Fruit fly (Drosophila melanogaster) whole organism, embryonic: Measurements from ENCODE around the gene CG42232.
A peak's percentile ranks its signal among the peaks of the same experiment; 100 is the strongest.

ENCODE experiments used
- ATbp ChIP-seq: fragments of 200-800 bp; sonication (Bioruptor generic); optimal IDR thresholded peaks from 2 replicates; lab custom pipeline; 2017; ENCODE audit warnings: missing biosample characterization, mild to moderate bottlenecking, missing genetic modification characterization, missing genetic modification reagents
- BEAF-32 ChIP-seq: fragments of 200-800 bp; sonication (Bioruptor generic); optimal IDR thresholded peaks from 3 replicates; lab custom pipeline; 2017; ENCODE audit warnings: missing biosample characterization, missing genetic modification characterization, mild to moderate bottlenecking, moderate library complexity, missing genetic modification reagents
- CG1024 ChIP-seq: fragments of 200-800 bp; sonication (Bioruptor generic); IDR thresholded peaks from 2 replicates; pipeline ENCODE4 v1.3.6; 2022; ENCODE audit warnings: missing biosample characterization, missing genetic modification characterization
- CG11093 ChIP-seq: fragments of 200-800 bp; sonication (Bioruptor generic); IDR thresholded peaks from 3 replicates; pipeline ENCODE4 v1.3.6; 2022; ENCODE audit warnings: missing biosample characterization, missing genetic modification characterization
- CG13624 ChIP-seq: fragments of 200-800 bp; sonication (Bioruptor generic); optimal IDR thresholded peaks from 2 replicates; lab custom pipeline; 2016; ENCODE audit warnings: missing biosample characterization, missing genetic modification characterization
- CG13894 ChIP-seq: fragments of 200-800 bp; sonication (Bioruptor generic); optimal IDR thresholded peaks from 3 replicates; lab custom pipeline; 2018; ENCODE audit warnings: missing biosample characterization, mild to moderate bottlenecking, missing genetic modification characterization, moderate library complexity
- CG14965 ChIP-seq: fragments of 200-800 bp; sonication (Bioruptor generic); optimal IDR thresholded peaks from 2 replicates; lab custom pipeline; 2016; ENCODE audit warnings: missing biosample characterization, missing genetic modification characterization, borderline replicate concordance
- CG15073 ChIP-seq: fragments of 200-800 bp; sonication (Bioruptor generic); optimal IDR thresholded peaks from 2 replicates; lab custom pipeline; 2016; ENCODE audit warnings: missing biosample characterization, missing genetic modification characterization
- CG1647 ChIP-seq: fragments of 200-800 bp; sonication (Bioruptor generic); optimal IDR thresholded peaks from 3 replicates; lab custom pipeline; 2016; ENCODE audit warnings: missing biosample characterization, missing genetic modification characterization
- CG16863 ChIP-seq: fragments of 200-800 bp; sonication (Bioruptor generic); optimal IDR thresholded peaks from 3 replicates; lab custom pipeline; 2016; ENCODE audit warnings: missing biosample characterization, missing genetic modification characterization
- CG17829 ChIP-seq: fragments of 200-800 bp; optimal IDR thresholded peaks from 2 replicates; lab custom pipeline; 2019; ENCODE audit warnings: missing biosample characterization, mild to moderate bottlenecking, missing genetic modification characterization, moderate library complexity
- CG3163 ChIP-seq: fragments of 200-800 bp; sonication (Bioruptor generic); optimal IDR thresholded peaks from 3 replicates; lab custom pipeline; 2016; ENCODE audit warnings: missing biosample characterization, missing genetic modification characterization
- CG4282 ChIP-seq: fragments of 200-800 bp; sonication (Bioruptor generic); optimal IDR thresholded peaks from 2 replicates; lab custom pipeline; 2016; ENCODE audit warnings: missing biosample characterization, missing genetic modification characterization
- CG4360 ChIP-seq: fragments of 200-800 bp; sonication (Bioruptor generic); IDR thresholded peaks from 2 replicates; pipeline ENCODE4 v1.3.6; 2022; ENCODE audit warnings: missing biosample characterization, missing genetic modification characterization
- CG7745 ChIP-seq: fragments of 200-800 bp; sonication (Bioruptor generic); optimal IDR thresholded peaks from 2 replicates; lab custom pipeline; 2018; ENCODE audit warnings: missing biosample characterization, mild to moderate bottlenecking, missing genetic modification characterization, moderate library complexity
- CG7928 ChIP-seq: fragments of 200-800 bp; sonication (Bioruptor generic); optimal IDR thresholded peaks from 2 replicates; lab custom pipeline; 2017; ENCODE audit warnings: missing biosample characterization, mild to moderate bottlenecking, missing genetic modification characterization
- CG8388 ChIP-seq: fragments of 200-800 bp; sonication (Bioruptor generic); optimal IDR thresholded peaks from 2 replicates; lab custom pipeline; 2019; ENCODE audit warnings: missing biosample characterization, mild to moderate bottlenecking, missing genetic modification characterization, moderate library complexity
- CG8944 ChIP-seq: fragments of 200-800 bp; sonication (Bioruptor generic); optimal IDR thresholded peaks from 3 replicates; lab custom pipeline; 2016; ENCODE audit warnings: missing biosample characterization, missing genetic modification characterization
- CG9932 ChIP-seq: fragments of 200-800 bp; sonication (Bioruptor generic); IDR thresholded peaks from 2 replicates; pipeline ENCODE4 v1.3.6; 2022; ENCODE audit warnings: missing biosample characterization, missing genetic modification characterization
- Deaf1 ChIP-seq: fragments of 200-800 bp; optimal IDR thresholded peaks from 3 replicates; lab custom pipeline; 2019; ENCODE audit warnings: missing biosample characterization, mild to moderate bottlenecking, missing genetic modification characterization, moderate library complexity
- Dip3 ChIP-seq: fragments of 200-800 bp; sonication (Bioruptor generic); optimal IDR thresholded peaks from 3 replicates; lab custom pipeline; 2016; ENCODE audit warnings: missing biosample characterization, missing genetic modification characterization
- E2f2 ChIP-seq: fragments of 200-800 bp; sonication (Bioruptor generic); IDR thresholded peaks from 2 replicates; pipeline ENCODE4 v1.3.6; 2022; ENCODE audit warnings: missing biosample characterization, missing genetic modification characterization
- Jarid2 ChIP-seq: fragments of 200-800 bp; sonication (Bioruptor generic); optimal IDR thresholded peaks from 3 replicates; lab custom pipeline; 2017; ENCODE audit warnings: mild to moderate bottlenecking, missing biosample characterization, missing genetic modification reagents, missing genetic modification characterization
- Nf-YA ChIP-seq: fragments of 200-800 bp; sonication (Bioruptor generic); IDR thresholded peaks from 2 replicates; pipeline ENCODE4 v1.3.6; 2022; ENCODE audit warnings: missing biosample characterization, missing genetic modification characterization
- Sry-δ ChIP-seq: fragments of 200-800 bp; sonication (Bioruptor generic); optimal IDR thresholded peaks from 2 replicates; lab custom pipeline; 2016; ENCODE audit warnings: missing biosample characterization, missing genetic modification characterization
- Stat92E ChIP-seq, 3 experiments: fragments of >200 bp in 2 of 3; fragments of 200-800 bp in 1 of 3; sonication (Bioruptor generic) in 1 of 3; optimal IDR thresholded peaks; 2 replicates each; lab custom pipeline; 2017 to 2019; ENCODE audit warnings: missing biosample characterization in 3 of 3, missing genetic modification characterization in 3 of 3, mild to moderate bottlenecking in 1 of 3, moderate library complexity in 1 of 3
- Xbp1 ChIP-seq: fragments of 200-800 bp; sonication (Bioruptor generic); optimal IDR thresholded peaks from 3 replicates; lab custom pipeline; 2016; ENCODE audit warnings: missing biosample characterization, mild to moderate bottlenecking, missing genetic modification characterization
- bab2 ChIP-seq: fragments of 200-800 bp; sonication (Bioruptor generic); optimal IDR thresholded peaks from 2 replicates; lab custom pipeline; 2016; ENCODE audit warnings: missing biosample characterization, missing genetic modification characterization
- crc ChIP-seq: fragments of 200-800 bp; sonication (Bioruptor generic); optimal IDR thresholded peaks from 2 replicates; lab custom pipeline; 2016; ENCODE audit warnings: missing biosample characterization, missing genetic modification characterization
- dan ChIP-seq: fragments of 200-800 bp; sonication (Bioruptor generic); IDR thresholded peaks from 2 replicates; pipeline ENCODE4 v1.3.6; 2022; ENCODE audit warnings: missing biosample characterization, missing genetic modification characterization
- disco-r ChIP-seq: fragments of 200-800 bp; sonication (Bioruptor generic); optimal IDR thresholded peaks from 2 replicates; lab custom pipeline; 2016; ENCODE audit warnings: missing biosample characterization, missing genetic modification characterization
- dmrt11E ChIP-seq: fragments of 200-800 bp; sonication (Bioruptor generic); optimal IDR thresholded peaks from 3 replicates; lab custom pipeline; 2018; ENCODE audit warnings: missing biosample characterization, mild to moderate bottlenecking, missing genetic modification characterization, moderate library complexity
- dysf ChIP-seq: fragments of 200-800 bp; sonication (Bioruptor generic); IDR thresholded peaks from 3 replicates; pipeline ENCODE4 v1.3.6; 2022; ENCODE audit warnings: missing biosample characterization, missing genetic modification characterization
- eve ChIP-seq, 2 experiments: fragments of >200 bp; optimal IDR thresholded peaks; 2 replicates each; lab custom pipeline; 2017; ENCODE audit warnings: missing biosample characterization in 2 of 2, missing genetic modification characterization in 2 of 2
- eyg ChIP-seq: fragments of 200-800 bp; sonication (Bioruptor generic); optimal IDR thresholded peaks from 3 replicates; lab custom pipeline; 2016; ENCODE audit warnings: missing biosample characterization, missing genetic modification characterization
- ftz-f1 ChIP-seq: fragments of 200-800 bp; sonication (Bioruptor generic); optimal IDR thresholded peaks from 2 replicates; lab custom pipeline; 2016; ENCODE audit warnings: missing biosample characterization, missing genetic modification characterization
- gcm ChIP-seq: fragments of 200-800 bp; sonication (Bioruptor generic); optimal IDR thresholded peaks from 2 replicates; lab custom pipeline; 2019; ENCODE audit warnings: missing biosample characterization, mild to moderate bottlenecking, missing genetic modification characterization, moderate library complexity
- hb ChIP-seq: fragments of 200-800 bp; sonication (Bioruptor generic); IDR thresholded peaks from 3 replicates; pipeline ENCODE4 v1.3.6; 2022; ENCODE audit warnings: missing biosample characterization, missing genetic modification characterization; ENCODE audit not compliant: partially characterized antibody
- hth ChIP-seq: fragments of >200 bp; optimal IDR thresholded peaks from 2 replicates; lab custom pipeline; 2017; ENCODE audit warnings: inconsistent platforms
- kah ChIP-seq: fragments of 200-800 bp; sonication (Bioruptor generic); optimal IDR thresholded peaks from 2 replicates; lab custom pipeline; 2018; ENCODE audit warnings: missing biosample characterization, mild to moderate bottlenecking, missing genetic modification characterization
- mld ChIP-seq: fragments of 200-800 bp; sonication (Bioruptor generic); IDR thresholded peaks from 3 replicates; pipeline ENCODE4 v1.3.6; 2022; ENCODE audit warnings: missing biosample characterization, missing genetic modification characterization; ENCODE audit not compliant: partially characterized antibody
- oc ChIP-seq: fragments of 200-800 bp; sonication (Bioruptor generic); optimal IDR thresholded peaks from 2 replicates; lab custom pipeline; 2018; ENCODE audit warnings: missing biosample characterization, mild to moderate bottlenecking, missing genetic modification characterization, moderate library complexity
- peb ChIP-seq: fragments of 200-800 bp; sonication (Bioruptor generic); IDR thresholded peaks from 2 replicates; pipeline ENCODE4 v1.3.6; 2022; ENCODE audit warnings: missing biosample characterization, missing genetic modification characterization
- pfk ChIP-seq: fragments of 200-800 bp; sonication (Bioruptor generic); optimal IDR thresholded peaks from 2 replicates; lab custom pipeline; 2018; ENCODE audit warnings: missing biosample characterization, mild to moderate bottlenecking, missing genetic modification characterization, moderate library complexity
- pho ChIP-seq: fragments of 200-800 bp; sonication (Bioruptor generic); optimal IDR thresholded peaks from 2 replicates; lab custom pipeline; 2016; ENCODE audit warnings: missing biosample characterization, missing genetic modification characterization
- run ChIP-seq: fragments of 200-800 bp; sonication (Bioruptor generic); optimal IDR thresholded peaks from 3 replicates; lab custom pipeline; 2018; ENCODE audit warnings: missing biosample characterization, mild to moderate bottlenecking, missing genetic modification characterization
- sqz ChIP-seq: fragments of 200-800 bp; sonication (Bioruptor generic); optimal IDR thresholded peaks from 3 replicates; lab custom pipeline; 2018; ENCODE audit warnings: missing biosample characterization, mild to moderate bottlenecking, missing genetic modification characterization
- tap ChIP-seq: fragments of 200-800 bp; optimal IDR thresholded peaks from 3 replicates; lab custom pipeline; 2019; ENCODE audit warnings: missing biosample characterization, mild to moderate bottlenecking, missing genetic modification characterization, moderate library complexity
- tna ChIP-seq: fragments of 200-800 bp; sonication (Bioruptor generic); IDR thresholded peaks from 2 replicates; pipeline ENCODE4 v1.3.6; 2022; ENCODE audit warnings: missing biosample characterization, missing genetic modification characterization; ENCODE audit not compliant: partially characterized antibody
- zfh1 ChIP-seq: fragments of 200-800 bp; sonication (Bioruptor generic); IDR thresholded peaks from 3 replicates; pipeline ENCODE4 v1.3.6; 2022; ENCODE audit warnings: missing biosample characterization, missing genetic modification characterization
- zfh2 ChIP-seq: fragments of 200-800 bp; sonication (Bioruptor generic); optimal IDR thresholded peaks from 2 replicates; lab custom pipeline; 2016; ENCODE audit warnings: missing biosample characterization, missing genetic modification characterization

The CG42232 gene

DNA sequence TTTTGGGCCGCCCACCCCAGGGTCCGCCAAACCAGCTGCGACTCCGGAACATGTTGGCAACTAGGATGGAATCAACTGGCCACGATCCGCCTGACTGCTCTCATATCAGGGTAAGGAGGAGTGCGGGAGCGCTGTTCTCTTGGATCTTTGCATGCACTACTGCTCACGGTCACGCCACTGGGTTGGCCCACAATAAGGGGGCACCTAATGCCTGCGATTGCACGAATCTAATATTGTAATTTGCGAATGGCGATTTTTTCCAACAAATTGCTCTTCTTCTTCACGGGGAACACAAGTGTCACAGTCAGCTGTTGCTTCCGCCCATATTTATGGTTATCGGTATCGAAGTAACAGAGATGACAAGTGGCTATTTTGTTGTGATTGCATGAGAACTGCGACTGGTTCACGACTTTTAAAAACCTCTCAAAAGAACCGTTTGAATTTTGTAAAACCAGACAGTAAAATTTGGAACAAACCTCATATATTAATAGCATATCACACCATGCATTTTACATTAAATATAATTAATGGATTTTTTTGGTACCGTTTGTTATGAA lies 28.0 kb downstream of the CG42232 start, which contains the start of gene ema:
ema (minus strand) TSS at position 295 of the 557 bp plus-strand sequence.
- TF ChIP-seq CG9932 (GFP tag; lab: Robert Waterston, UW) (peak; percentile 59), eyg (GFP tag; lab: Kevin White, UChicago) (no peak), CG3163 (no peak), eve (GFP tag; optimal IDR thresholded peaks at IDR 0.05; lab: Kevin White, UChicago) (no peak), zfh1 (GFP tag; lab: Robert Waterston, UW) (no peak), dan (no peak), CG8388 (GFP tag; lab: Kevin White, UChicago) (no peak), CG7928 (GFP tag; lab: Kevin White, UChicago) (no peak), E2f2 (GFP tag; lab: Robert Waterston, UW) (peak; percentile 45), CG14965 (GFP tag; lab: Kevin White, UChicago) (no peak), Sry-δ (GFP tag; lab: Kevin White, UChicago) (peak; percentile 58), mld (no peak), oc (tag; lab: Kevin White, UChicago) (no peak), CG7745 (tag; lab: Kevin White, UChicago) (no peak), CG4360 (GFP tag; lab: Robert Waterston, UW) (0 out of 2 replicates have a peak, but pooled peaks have one; percentile 30), CG11093 (GFP tag; lab: Robert Waterston, UW) (no peak), pfk (GFP tag; lab: Kevin White, UChicago) (no peak), dysf (GFP tag; lab: Robert Waterston, UW) (no peak), pho (GFP tag; lab: Kevin White, UChicago) (peak; percentile 17), CG8944 (GFP tag; lab: Kevin White, UChicago) (peak; percentile 8), peb (GFP tag; lab: Robert Waterston, UW) (no peak), kah (GFP tag; lab: Kevin White, UChicago) (peak; percentile 71), CG16863 (GFP tag; lab: Kevin White, UChicago) (no peak), ATbp (no peak), gcm (GFP tag; lab: Kevin White, UChicago) (no peak), CG15073 (GFP tag; lab: Kevin White, UChicago) (no peak), Dip3 (GFP tag; lab: Kevin White, UChicago) (no peak), crc (GFP tag; lab: Kevin White, UChicago) (no peak), dmrt11E (tag; lab: Kevin White, UChicago) (no peak), tna (GFP tag; lab: Robert Waterston, UW) (no peak; the same call in 1 of the 2 replicates), Xbp1 (GFP tag; lab: Kevin White, UChicago) (peak; percentile 36), Stat92E (GFP tag; optimal IDR thresholded peaks at IDR 0.05; lab: Kevin White, UChicago) (peak in 1 of 3 experiments; percentile 10), Jarid2 (no peak), hb (no peak), ftz-f1 (GFP tag; lab: Kevin White, UChicago) (no peak), tap (tag; lab: Kevin White, UChicago) (no peak), hth (no peak), run (no peak), CG4282 (GFP tag; lab: Kevin White, UChicago) (no peak), sqz (GFP tag; lab: Kevin White, UChicago) (no peak), CG13894 (tag; lab: Kevin White, UChicago) (no peak), Nf-YA (GFP tag; lab: Robert Waterston, UW) (no peak), CG1647 (no peak), zfh2 (GFP tag; lab: Kevin White, UChicago) (no peak), CG17829 (tag; lab: Kevin White, UChicago) (peak; percentile 51), CG1024 (GFP tag; lab: Robert Waterston, UW) (no peak), Deaf1 (tag; lab: Kevin White, UChicago) (no peak), BEAF-32 (GFP tag; lab: Kevin White, UChicago) (peak; percentile 41), disco-r (GFP tag; lab: Kevin White, UChicago) (no peak), CG13624 (GFP tag; lab: Kevin White, UChicago) (peak; percentile 17), bab2 (GFP tag; lab: Kevin White, UChicago) (no peak)
